Worm (Caenorhabditis elegans) whole organism, L4/young adult: ENCODE results near the gene tap-1.
A peak's percentile ranks its signal among the peaks of the same experiment; 100 is the strongest.

ENCODE experiments used
- W03F9.2 ChIP-seq: fragments of 150-350 bp; optimal IDR thresholded peaks from 2 replicates; lab custom pipeline; 2014; ENCODE audit warnings: missing biosample characterization, missing genetic modification characterization
- dao-5 ChIP-seq: sonication (generic microtip); optimal IDR thresholded peaks from 2 replicates; lab custom pipeline; 2016; ENCODE audit warnings: missing genotype, missing genetic modification characterization, moderate library complexity, missing compliant biosample characterization
- him-1 ChIP-seq: sonication (generic microtip); optimal IDR thresholded peaks from 2 replicates; lab custom pipeline; 2016; ENCODE audit warnings: missing genotype, missing genetic modification reagents, missing genetic modification characterization, missing compliant biosample characterization

Gene tap-1

ce11 chrX:14594825-14595224 is 5.4 kb downstream of the tap-1 start, which contains the start of gene C44H4.8:
Gene C44H4.8 (plus strand): TSS chrX:14595125.
- TF ChIP-seq W03F9.2 (tag; lab: Kevin White, UChicago) (no peak), him-1 (tag; lab: Kevin White, UChicago) (no peak), dao-5 (tag; lab: Kevin White, UChicago) (no peak)

- TF ChIP-seq W03F9.2 (tag; lab: Kevin White, UChicago) (no peak), him-1 (tag; lab: Kevin White, UChicago) (no peak), dao-5 (tag; lab: Kevin White, UChicago) (no peak)
These were observed 9.8 kb downstream of the tap-1 start, which contains the start of gene C44H4.6 for ce11 chrX:14599245-14599644. Gene C44H4.6 (minus strand): TSS chrX:14599345.

DNA sequence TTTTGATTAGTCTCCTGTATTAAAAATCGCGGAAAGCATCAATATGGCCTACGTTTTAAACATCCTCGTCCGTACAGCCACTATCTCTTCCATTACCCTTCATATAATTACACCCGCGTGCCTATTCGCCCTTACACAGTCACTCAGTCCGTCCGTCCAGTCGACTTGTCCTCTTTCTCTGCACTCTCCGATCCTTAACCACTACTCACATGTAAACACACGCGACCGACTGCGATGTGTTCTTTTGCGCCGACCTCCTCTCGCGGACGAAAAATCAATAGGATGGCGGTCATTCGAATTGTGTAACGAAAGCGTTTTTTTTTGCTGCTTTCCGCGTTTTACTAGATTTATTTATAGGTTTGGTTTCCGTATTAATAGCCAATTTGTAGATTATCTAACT is 13.3 kb downstream of the tap-1 start, which contains the start of gene eor-2:
eor-2 (plus strand) TSS at position 342 of the 400 bp plus-strand sequence.
- TF ChIP-seq him-1 (tag; lab: Kevin White, UChicago) = peak; percentile 23
- TF ChIP-seq W03F9.2 (tag; lab: Kevin White, UChicago) = no peak

DNA sequence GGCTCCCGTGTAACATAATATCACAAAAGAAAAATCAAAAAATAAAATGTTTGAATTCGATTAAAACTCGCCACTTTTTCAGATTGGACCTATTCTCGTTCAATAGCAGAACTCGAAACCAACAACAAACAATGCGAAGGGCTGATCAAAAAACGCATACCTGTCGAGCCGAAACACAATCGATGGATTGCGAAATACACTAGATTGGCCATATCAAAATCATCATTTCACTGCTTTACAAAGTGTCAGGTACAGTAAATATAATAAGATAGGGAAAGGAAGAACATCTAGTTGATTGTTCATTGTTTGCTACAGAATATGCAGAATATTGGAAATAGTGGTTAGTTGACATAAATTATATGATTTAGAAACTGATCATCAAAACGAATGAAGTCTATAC is 18.3 kb downstream of the tap-1 start:
- TF ChIP-seq him-1 (tag; lab: Kevin White, UChicago) (no peak), W03F9.2 (tag; lab: Kevin White, UChicago) (no peak), dao-5 (tag; lab: Kevin White, UChicago) (no peak)

DNA sequence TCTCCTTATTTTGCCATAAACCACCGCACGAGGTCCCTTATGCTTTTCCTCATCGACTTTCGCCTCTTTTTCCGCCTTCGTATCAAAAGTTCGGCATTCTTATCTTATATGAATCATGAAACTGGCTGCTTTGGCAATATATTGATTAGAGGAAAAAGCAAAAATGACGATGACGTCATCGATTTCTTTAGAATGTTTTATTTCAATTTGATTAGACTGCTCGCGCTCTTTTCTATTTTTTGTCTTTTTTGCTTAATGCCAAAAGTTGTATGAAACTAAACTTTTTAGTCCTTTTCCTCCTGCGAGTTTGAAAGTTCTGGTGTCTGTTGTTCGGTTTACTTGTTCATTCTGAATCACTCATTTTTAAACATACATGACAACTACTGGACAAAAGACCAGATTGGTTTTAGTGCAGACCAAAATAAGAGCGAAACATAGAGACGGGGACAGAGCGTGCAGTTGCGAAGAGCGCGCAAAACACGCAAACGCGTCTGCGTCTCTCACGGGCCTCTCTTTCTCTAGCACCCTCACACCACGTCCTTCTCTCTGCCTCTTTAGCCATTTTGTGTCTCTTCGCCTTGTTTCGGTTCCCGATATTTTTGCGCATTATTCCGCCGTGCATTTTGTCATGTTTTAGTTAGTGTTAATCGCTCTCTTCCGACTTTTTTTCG is 20.8 kb downstream of the tap-1 start:
- TF ChIP-seq dao-5 (tag; lab: Kevin White, UChicago) (no peak), W03F9.2 (tag; lab: Kevin White, UChicago) (no peak), him-1 (tag; lab: Kevin White, UChicago) (no peak)

- no peak for TF ChIP-seq dao-5 (tag; lab: Kevin White, UChicago)
- TF ChIP-seq W03F9.2 (tag; lab: Kevin White, UChicago) = no peak
- TF ChIP-seq him-1 (tag; lab: Kevin White, UChicago) = no peak
These were observed 21.6 kb downstream of the tap-1 start, which contains the start of gene rbc-1 for ce11 chrX:14611074-14611473. Gene rbc-1 (plus strand): TSS chrX:14611374.

DNA sequence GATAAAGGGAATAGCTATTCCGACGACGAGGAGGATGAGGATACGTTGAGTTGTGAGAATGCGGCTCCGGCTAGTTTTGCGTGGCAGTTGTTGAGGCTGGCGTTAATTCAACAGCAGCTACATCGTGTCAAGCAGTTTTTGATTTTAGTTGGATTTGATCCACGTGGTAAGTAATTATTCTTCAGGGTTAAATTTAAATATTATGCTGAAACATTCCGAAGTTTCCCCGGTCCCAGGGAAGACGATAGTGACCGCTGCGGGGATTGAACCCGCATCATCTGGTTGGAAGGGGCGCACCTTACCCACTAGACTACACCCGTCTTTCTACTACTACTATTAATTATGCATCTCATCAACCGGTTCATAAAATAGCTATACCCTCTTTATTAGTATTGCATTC is 31.8 kb downstream of the tap-1 start:
- no peak for TF ChIP-seq him-1 (tag; lab: Kevin White, UChicago)
- TF ChIP-seq W03F9.2 (tag; lab: Kevin White, UChicago) = no peak
- no peak for TF ChIP-seq dao-5 (tag; lab: Kevin White, UChicago)

- TF ChIP-seq dao-5 (tag; lab: Kevin White, UChicago) = no peak
- no peak for TF ChIP-seq W03F9.2 (tag; lab: Kevin White, UChicago)
- no peak for TF ChIP-seq him-1 (tag; lab: Kevin White, UChicago)
These were observed 39.4 kb downstream of the tap-1 start, which contains the start of gene F54E4.2 for ce11 chrX:14628816-14629215. Gene F54E4.2 (minus strand): TSS chrX:14628916.

- TF ChIP-seq dao-5 (tag; lab: Kevin White, UChicago) = no peak
- peak; percentile 5 for TF ChIP-seq him-1 (tag; lab: Kevin White, UChicago)
These were observed 44.3 kb downstream of the tap-1 start for ce11 chrX:14633679-14634078.

DNA sequence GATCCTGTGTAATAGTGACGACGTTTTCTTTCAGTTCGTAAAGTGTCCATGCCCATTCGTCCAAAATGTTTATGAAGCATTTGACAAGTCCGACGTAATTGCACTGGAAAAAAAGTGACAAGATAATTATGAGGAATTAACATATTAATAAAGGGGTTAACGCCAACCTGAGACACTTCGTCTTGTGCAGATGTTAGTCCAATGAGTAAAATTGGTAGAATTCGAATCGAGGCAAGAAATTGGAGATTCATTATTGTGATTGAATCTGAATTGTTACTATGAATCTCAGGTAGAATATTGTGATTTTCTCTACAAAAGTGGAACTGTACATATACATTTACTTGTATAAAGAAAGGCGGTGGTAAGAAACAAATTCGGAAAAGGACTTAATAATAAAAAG is 46.7 kb downstream of the tap-1 start, which contains the start of gene F54E4.3:
F54E4.3 (minus strand) TSS at position 265 of the 400 bp plus-strand sequence.
- TF ChIP-seq dao-5 (tag; lab: Kevin White, UChicago) (no peak), him-1 (tag; lab: Kevin White, UChicago) (no peak), W03F9.2 (tag; lab: Kevin White, UChicago) (no peak)

DNA sequence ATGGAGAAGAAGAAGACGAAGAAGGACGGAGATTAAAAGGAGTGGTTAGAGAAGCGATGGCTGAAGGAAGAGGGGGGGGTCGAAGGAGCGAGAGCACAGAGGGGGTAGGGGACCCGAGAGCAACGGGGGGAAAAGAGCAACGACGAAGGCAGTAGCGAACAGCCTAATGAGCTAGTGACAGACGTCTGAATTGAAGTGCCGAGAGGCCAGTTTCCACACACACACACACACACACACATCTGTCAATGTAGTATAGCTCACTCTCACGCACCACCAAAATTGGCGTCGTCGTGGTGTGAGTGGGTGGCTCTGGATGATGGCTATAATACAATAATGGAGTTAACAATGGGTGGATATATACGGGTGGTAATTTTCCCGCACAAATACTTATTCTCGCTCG is 47.3 kb downstream of the tap-1 start:
- TF ChIP-seq him-1 (tag; lab: Kevin White, UChicago) (peak; percentile 83), dao-5 (tag; lab: Kevin White, UChicago) (no peak)

DNA sequence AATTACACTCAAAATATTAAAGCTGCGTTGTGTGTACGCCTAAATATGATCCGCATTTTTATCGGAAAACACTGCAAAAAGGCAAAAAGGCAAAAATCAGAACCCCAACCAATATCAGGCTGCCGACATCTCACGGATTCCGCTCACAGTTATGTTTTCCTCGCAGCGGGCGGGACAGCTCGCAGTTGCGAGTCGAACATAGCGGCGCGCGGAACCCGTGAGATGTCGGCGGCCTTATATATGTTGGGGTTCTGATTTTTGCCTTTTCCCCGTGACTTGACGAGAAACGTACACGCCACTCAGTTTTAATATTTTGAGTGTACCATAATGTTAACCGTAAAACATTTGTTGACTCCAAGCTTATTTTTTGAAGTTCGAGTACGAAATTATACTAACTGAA is 48.0 kb downstream of the tap-1 start:
- TF ChIP-seq W03F9.2 (tag; lab: Kevin White, UChicago) (no peak), dao-5 (tag; lab: Kevin White, UChicago) (no peak), him-1 (tag; lab: Kevin White, UChicago) (no peak)

DNA sequence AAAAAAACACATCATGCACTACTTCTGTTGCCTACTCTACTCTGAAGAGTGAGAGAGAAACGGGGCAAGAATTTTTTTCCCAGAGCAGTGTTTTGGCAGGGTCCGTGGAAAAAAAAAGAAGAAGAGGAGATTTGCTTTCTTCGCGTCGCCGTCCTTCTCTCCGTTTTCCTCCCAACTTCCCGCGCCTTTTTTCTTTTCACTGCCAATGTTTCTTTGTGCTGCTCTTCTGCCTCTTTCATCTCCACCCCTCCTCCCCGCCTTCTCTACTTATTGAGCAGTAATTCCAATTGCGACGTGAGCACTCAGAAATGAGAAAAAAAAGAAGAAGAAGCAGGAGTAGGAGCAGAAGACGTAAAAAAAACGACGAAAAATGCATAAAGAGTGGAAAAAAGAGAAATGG is 50.5 kb downstream of the tap-1 start:
- TF ChIP-seq him-1 (tag; lab: Kevin White, UChicago) (peak; percentile 78), dao-5 (tag; lab: Kevin White, UChicago) (no peak)
